Fruit fly (Drosophila melanogaster): ENCODE measurements around the gene Pi3K68D.
A peak's percentile ranks its signal among the peaks of the same experiment; 100 is the strongest.

The Pi3K68D gene

DNA sequence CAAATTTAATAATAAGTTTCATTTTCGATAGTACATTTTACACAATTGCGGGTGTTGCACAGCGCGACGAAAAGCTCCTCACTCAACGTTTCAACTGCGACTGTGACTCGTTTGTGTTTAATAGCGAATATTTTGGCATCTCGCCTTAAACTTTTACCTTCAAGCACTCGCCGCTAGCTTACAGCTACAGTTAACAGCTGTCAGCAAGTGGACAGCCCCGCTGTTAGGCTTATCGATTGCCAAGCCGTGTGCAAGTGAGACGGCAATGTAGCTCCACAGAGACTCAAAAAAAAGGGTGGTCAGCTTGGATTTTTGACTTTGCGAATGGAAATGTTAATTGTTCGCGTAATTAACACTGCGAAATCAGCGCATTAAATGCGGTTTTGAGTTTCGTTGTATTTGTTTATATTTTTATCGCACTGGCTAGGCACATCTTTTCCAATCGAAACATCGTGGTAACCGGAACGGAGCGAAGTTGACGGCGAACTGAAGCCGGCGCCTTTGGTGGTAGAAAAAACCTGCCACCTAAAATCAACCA, 24.0 kb downstream of the Pi3K68D start, which contains the start of gene loaf:
TSS of gene loaf (minus strand) at position 488 of the 538 bp plus-strand sequence.
- TF ChIP-seq cyc (GFP tag; optimal IDR thresholded peaks at IDR 0.05) (no peak), Eip78C (GFP tag) (peak; percentile 27)

DNA sequence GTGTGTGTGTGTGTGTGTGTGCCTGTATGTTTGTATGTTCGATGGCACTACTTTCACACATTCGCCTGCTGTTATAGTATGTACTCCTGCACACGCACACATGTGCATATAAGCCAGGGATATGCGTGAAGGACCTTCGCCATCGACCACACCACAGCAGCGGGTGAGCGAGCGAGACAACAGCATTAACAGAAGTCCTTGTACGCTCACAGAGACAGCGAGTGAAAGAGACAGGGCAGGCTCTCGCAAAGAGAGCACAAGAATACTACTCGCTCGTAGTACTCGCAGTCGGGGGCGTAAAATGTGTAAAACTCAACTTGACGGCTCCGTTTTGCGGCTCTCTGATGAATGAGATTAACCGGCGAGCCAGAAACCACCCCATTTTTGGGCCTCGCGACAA, 24.9 kb downstream of the Pi3K68D start:
- no peak for TF ChIP-seq fd85E (GFP tag; optimal IDR thresholded peaks at IDR 0.05)
- no peak for TF ChIP-seq Blimp-1 (GFP tag; optimal IDR thresholded peaks at IDR 0.05)
- no peak for TF ChIP-seq CG7368 (GFP tag; optimal IDR thresholded peaks at IDR 0.05)
- no peak for TF ChIP-seq CG6808 (GFP tag; optimal IDR thresholded peaks at IDR 0.05)
- TF ChIP-seq fd59A (GFP tag; optimal IDR thresholded peaks at IDR 0.05) = no peak
- no peak for TF ChIP-seq Sox102F (GFP tag; optimal IDR thresholded peaks at IDR 0.05)
- TF ChIP-seq CG32006 (GFP tag; optimal IDR thresholded peaks at IDR 0.05) = no peak
- no peak for TF ChIP-seq Hr39 (GFP tag; optimal IDR thresholded peaks at IDR 0.05)
- TF ChIP-seq Eip78C (GFP tag) = no peak
- TF ChIP-seq Hr38 (GFP tag; optimal IDR thresholded peaks at IDR 0.05) = no peak
- TF ChIP-seq CG10669 (GFP tag; optimal IDR thresholded peaks at IDR 0.05) = no peak
- TF ChIP-seq OdsH (GFP tag; optimal IDR thresholded peaks at IDR 0.05) = no peak
- TF ChIP-seq CG8632 (GFP tag; optimal IDR thresholded peaks at IDR 0.05) = no peak
- no peak for TF ChIP-seq CG6854 (GFP tag; optimal IDR thresholded peaks at IDR 0.05)
- no peak for TF ChIP-seq esn (GFP tag; optimal IDR thresholded peaks at IDR 0.05)

DNA sequence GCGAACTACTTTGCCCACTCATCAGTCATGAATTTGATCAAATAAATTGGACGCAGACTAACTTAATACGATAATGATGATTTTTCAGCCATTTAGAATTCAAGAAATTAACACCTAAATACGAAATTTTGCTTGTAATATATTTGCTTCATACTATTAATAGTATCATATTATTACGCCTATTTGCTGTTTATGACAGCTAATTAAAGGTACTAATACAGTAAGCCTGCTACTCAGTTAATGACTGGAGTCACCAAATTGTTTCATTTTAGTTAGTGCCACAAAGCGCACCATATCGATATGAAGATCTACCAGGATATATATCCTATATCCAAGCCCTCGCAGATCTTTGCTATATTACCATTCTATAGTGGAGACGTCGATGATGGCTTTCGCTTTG, 38.8 kb downstream of the Pi3K68D start, which contains the start of gene Gr68a:
TSS of gene Gr68a (plus strand) at position 301 of the 400 bp plus-strand sequence.
- TF ChIP-seq ss (GFP tag; optimal IDR thresholded peaks at IDR 0.05) (no peak), Ets21C (GFP tag; optimal IDR thresholded peaks at IDR 0.05) (no peak), Sox14 (GFP tag; optimal IDR thresholded peaks at IDR 0.05) (no peak), CG6792 (GFP tag; optimal IDR thresholded peaks at IDR 0.05) (no peak), achi (GFP tag; optimal IDR thresholded peaks at IDR 0.05) (no peak), Blimp-1 (GFP tag; optimal IDR thresholded peaks at IDR 0.05) (no peak), topi (GFP tag; optimal IDR thresholded peaks at IDR 0.05) (no peak), CG15336 (GFP tag; IDR thresholded peaks at IDR 0.05) (no peak), CG6163 (GFP tag; IDR thresholded peaks at IDR 0.05) (no peak), dsx (GFP tag; optimal IDR thresholded peaks at IDR 0.05; ENCODE audit: poor library complexity, severe bottlenecking) (no peak)

DNA sequence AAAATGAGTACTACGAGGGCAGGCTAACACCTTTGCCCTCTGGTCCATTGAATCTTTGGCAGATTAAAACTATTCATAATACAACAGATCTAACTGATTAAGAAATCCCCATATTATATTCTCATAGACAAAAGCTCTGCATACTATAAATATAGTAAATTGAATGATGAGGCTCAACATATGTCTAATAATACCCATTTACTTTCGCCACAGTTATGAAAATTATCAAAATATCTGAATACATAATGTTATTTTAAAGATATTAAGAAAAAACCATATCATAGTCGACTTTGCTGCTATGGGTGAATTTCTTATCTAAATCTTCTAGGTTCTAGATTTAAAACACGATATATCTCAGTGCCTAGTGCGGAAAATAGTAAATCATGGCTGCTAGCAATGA, 58.0 kb downstream of the Pi3K68D start, which contains the start of gene CG32087:
TSS of gene CG32087 (plus strand) at position 301 of the 400 bp plus-strand sequence.
- TF ChIP-seq CG7368 (GFP tag; optimal IDR thresholded peaks at IDR 0.05) = no peak
- no peak for TF ChIP-seq Ets21C (GFP tag; optimal IDR thresholded peaks at IDR 0.05)
- no peak for TF ChIP-seq OdsH (GFP tag; optimal IDR thresholded peaks at IDR 0.05)
- no peak for TF ChIP-seq Sox15 (GFP tag; optimal IDR thresholded peaks at IDR 0.05)
- no peak for TF ChIP-seq CG10669 (GFP tag; optimal IDR thresholded peaks at IDR 0.05)
- no peak for TF ChIP-seq Sox102F (GFP tag; optimal IDR thresholded peaks at IDR 0.05)
- no peak for TF ChIP-seq CG8119 (GFP tag; IDR thresholded peaks at IDR 0.05)
- TF ChIP-seq Hr39 (GFP tag; optimal IDR thresholded peaks at IDR 0.05) = no peak
- no peak for TF ChIP-seq Lpt (GFP tag; optimal IDR thresholded peaks at IDR 0.05)
- TF ChIP-seq Eip93F (GFP tag; optimal IDR thresholded peaks at IDR 0.05) = no peak
- no peak for TF ChIP-seq net (GFP tag; optimal IDR thresholded peaks at IDR 0.05)
- TF ChIP-seq CG10631 (GFP tag; optimal IDR thresholded peaks at IDR 0.05) = no peak
- no peak for TF ChIP-seq vri (GFP tag; optimal IDR thresholded peaks at IDR 0.05)
- TF ChIP-seq CG3032 (tag; optimal IDR thresholded peaks at IDR 0.05) = no peak
- TF ChIP-seq CG8632 (GFP tag; optimal IDR thresholded peaks at IDR 0.05) = no peak
- TF ChIP-seq CG11902 (GFP tag; optimal IDR thresholded peaks at IDR 0.05) = no peak
- no peak for TF ChIP-seq CG6808 (GFP tag; optimal IDR thresholded peaks at IDR 0.05)
